Fruit fly (Drosophila melanogaster) whole organism, larva: ENCODE results near the gene obe.

ENCODE experiments used
- noc ChIP-seq: fragments of 200-800 bp; sonication (Bioruptor generic); optimal IDR thresholded peaks from 3 replicates; lab custom pipeline; 2019; ENCODE audit warnings: missing biosample characterization, mild to moderate bottlenecking, missing genetic modification characterization, moderate library complexity

The obe gene

dm6 chr3R:15473360-15473938 lies 12.4 kb upstream of the obe start:
- TF ChIP-seq noc (tag; lab: Kevin White, UChicago), result no peak

DNA sequence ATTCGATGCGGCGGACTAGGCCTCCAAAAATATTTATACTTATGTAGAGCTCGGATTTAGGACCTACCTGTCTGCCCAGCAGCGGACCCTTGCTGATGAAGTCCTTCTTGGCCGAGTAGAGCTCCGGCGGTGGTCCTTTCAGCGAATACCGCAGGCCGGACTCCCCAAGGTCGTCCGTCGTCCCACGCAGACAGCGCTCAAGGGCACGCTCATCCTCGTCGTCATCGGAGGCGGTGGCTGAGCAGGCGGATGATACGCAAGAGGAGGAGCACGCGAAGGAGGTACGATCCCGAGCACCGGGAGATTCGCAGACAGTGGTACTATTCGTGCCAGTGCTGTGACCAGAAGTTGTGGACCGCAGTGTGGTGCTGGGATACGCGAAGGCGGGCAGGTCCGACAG lies 11.0 kb upstream of the obe start:
- TF ChIP-seq noc (tag; lab: Kevin White, UChicago), result no peak

DNA sequence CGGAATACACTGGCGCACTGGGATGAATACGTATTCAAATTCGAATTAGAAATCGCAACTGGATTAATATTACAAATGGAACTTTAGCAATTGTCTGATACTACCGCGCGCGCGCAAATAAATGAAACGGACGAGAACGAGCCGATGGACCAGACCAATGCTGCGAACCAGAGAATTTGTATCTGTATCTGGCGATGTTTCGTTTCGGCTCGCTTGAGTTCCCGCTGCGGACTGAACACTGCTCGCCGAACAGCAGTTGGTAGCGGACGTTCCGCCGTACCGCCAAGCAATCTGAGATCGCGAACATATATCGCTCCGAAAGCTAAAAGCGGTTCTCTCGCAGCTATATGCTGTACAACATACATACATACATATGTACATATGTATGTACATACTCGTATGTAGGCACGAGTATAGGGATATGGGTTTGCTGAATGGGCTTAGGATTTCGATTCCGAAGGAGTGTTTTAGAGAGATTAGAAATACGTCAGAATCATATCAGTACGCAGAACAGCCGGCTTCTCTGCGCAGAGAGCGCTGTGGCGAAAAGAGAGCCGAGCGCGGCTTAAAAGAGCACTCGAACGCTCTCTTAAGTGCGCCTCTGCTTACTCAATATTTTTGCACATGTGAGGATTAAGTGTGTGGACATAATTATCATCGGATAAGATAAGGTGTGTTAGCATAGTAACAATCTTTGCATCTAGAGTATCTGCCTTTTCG lies 9.7 kb upstream of the obe start, which contains the start of gene AdamTS-A:
TSS of gene AdamTS-A (minus strand) at position 221 of the 720 bp plus-strand sequence.
- no peak for TF ChIP-seq noc (tag; lab: Kevin White, UChicago)

- no peak for TF ChIP-seq noc (tag; lab: Kevin White, UChicago)
Observed at dm6 chr3R:15480068-15480467, 5.8 kb upstream of the obe start.

- TF ChIP-seq noc (tag; lab: Kevin White, UChicago), result no peak
Observed at dm6 chr3R:15481606-15482005, 4.2 kb upstream of the obe start, which contains the start of gene B9d1. TSS of gene B9d1 (plus strand) at chr3R:15481906.

- no peak for TF ChIP-seq noc (tag; lab: Kevin White, UChicago)
Observed at dm6 chr3R:15482858-15483257, 3.0 kb upstream of the obe start, which contains the start of gene Rh6. TSS of gene Rh6 (plus strand) at chr3R:15483158.

- TF ChIP-seq noc (tag; lab: Kevin White, UChicago), result no peak
Observed at dm6 chr3R:15485296-15485695, 554 bp upstream of the obe start, which contains the start of gene Trissin. TSS of gene Trissin (minus strand) at chr3R:15485396.

DNA sequence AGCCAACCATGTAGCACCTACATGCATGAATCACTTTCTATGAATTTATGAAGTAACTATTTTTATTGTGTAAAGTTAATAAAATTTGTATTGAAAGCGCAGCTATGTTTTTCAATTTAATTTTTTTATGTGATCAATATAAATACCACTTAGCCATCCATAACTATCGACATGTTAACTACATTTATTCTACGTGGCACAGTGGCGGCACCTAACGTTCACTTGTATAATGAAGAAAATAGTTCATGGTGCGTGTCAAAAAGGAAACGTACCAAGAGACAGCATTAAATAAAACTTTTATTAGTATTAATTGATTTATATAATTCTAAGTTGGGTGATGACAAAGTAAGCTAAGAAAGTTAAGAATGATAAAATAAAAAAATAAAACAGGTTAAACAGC lies 7.4 kb downstream of the obe start:
- no peak for TF ChIP-seq noc (tag; lab: Kevin White, UChicago)

- TF ChIP-seq noc (tag; lab: Kevin White, UChicago), result no peak
Observed at dm6 chr3R:15494302-15494701, 8.5 kb downstream of the obe start, which contains the start of gene maca. TSS of gene maca (plus strand) at chr3R:15494602.

DNA sequence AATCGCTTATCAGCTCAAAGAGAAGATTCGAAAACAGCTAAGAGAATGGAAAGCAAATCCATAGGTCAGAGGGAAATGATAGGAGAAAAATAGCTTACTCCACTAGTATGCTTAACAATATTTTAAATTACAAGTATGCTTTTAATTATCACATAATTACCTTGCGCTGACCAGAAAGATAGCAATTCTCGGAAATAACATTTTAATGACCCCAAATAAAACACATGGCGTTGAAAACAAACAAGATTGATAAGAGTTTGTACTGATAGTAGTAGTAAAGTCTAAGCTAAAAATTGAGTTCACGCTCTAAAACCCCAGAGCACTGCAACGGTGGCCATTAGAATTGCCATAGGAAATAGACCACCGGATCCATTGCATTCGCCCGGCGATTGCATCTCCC lies 21.9 kb downstream of the obe start:
- no peak for TF ChIP-seq noc (tag; lab: Kevin White, UChicago)

DNA sequence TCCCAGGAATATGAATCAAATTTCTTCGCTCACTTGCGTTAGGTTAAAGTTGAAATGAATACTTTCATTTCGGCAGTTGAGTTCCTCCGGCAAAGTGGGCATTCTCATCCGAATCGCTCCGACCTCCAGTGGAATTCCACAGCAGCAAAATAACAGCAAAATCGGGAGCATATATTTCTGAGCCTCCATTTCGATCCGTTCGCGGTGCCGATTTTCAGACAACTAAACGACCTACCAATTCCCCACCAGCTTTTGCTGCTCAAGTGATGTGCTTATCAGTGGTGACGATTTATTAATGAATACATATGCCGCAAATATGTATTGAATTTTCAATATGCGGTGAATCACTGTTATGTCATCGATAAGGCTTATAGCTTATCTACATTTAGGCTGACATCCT lies 22.8 kb downstream of the obe start, which contains the start of gene CG44014:
TSS of gene CG44014 (minus strand) at position 256 of the 400 bp plus-strand sequence.
- peak; percentile 27 for TF ChIP-seq noc (tag; lab: Kevin White, UChicago)

DNA sequence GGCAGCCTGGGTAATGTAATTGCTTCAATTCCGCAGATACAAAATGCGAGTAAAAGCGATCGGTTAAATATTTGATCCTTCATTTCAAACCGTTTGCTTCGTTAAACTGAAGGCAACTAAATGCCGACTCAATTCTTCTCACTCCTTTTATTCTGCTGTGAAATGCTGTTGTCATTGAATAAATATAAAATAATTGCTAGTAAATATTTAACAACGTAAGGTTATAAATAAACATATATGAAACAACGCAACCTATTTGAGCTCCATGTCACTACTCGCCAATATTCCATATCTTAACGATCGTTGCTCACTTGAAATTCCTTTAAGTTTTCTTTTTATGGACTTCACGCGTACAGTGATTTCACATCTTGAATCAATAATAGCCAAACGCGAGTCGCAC lies 24.0 kb downstream of the obe start, which contains the start of gene CG44013:
TSS of gene CG44013 (minus strand) at position 101 of the 400 bp plus-strand sequence.
- TF ChIP-seq noc (tag; lab: Kevin White, UChicago), result no peak

DNA sequence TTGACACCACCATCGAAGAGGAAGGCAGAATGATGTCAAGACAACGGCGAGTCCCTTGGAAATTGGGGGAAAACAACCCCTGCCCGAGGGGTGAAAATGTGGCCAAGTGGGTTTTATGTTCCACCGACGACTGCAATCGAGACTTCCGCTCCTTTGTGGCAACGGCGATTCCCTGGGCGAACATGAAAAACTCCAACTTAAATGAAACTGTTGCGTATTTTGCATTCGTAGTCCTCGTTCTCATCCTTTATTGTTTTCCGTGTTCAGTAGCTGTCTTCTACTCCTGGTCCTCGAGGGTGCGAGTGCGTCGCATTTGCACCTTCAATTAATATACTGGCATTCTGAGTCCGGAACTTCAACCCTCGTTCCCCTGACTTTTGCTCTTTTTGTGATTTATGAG lies 26.4 kb downstream of the obe start:
- TF ChIP-seq noc (tag; lab: Kevin White, UChicago), result no peak

- no peak for TF ChIP-seq noc (tag; lab: Kevin White, UChicago)
Observed at dm6 chr3R:15513208-15513607, 27.4 kb downstream of the obe start.

DNA sequence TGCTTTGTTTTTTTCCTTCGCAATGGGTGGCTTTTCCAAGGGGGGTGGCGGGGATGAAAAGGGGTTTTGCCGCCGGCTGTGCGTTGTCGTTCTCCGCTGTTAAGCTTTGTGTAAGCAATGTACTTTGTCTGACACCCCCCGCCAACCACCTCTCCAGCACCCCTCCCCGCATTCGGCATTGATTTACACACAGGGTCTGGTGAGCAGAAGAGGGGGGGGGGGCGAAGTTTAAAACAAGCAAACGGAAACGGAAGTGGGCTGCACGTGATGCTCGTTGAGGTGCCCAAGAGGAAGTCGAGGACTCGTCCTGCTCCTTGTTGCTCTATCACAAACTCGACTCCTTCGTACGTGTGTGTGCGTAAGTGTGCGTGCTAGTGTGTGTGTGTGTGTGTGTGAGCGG lies 31.3 kb downstream of the obe start:
- no peak for TF ChIP-seq noc (tag; lab: Kevin White, UChicago)

- TF ChIP-seq noc (tag; lab: Kevin White, UChicago), result no peak
Observed at dm6 chr3R:15531373-15531772, 45.5 kb downstream of the obe start, which contains the start of gene CG31296. TSS of gene CG31296 (minus strand) at chr3R:15531473.
